Fruit fly (Drosophila melanogaster): Measurements from ENCODE around the gene RhoGAP71E.

RhoGAP71E gene

dm6 chr3L:15592536-15593260, 4.0 kb downstream of the RhoGAP71E start (continued):
- TF ChIP-seq pan (optimal IDR thresholded peaks at IDR 0.05) (no peak), pan (GFP tag; optimal IDR thresholded peaks at IDR 0.05 in 1 of 2, IDR thresholded peaks at IDR 0.05 in 1 of 2) (peak in 1 of 2 experiments; percentile 72), croc (GFP tag; conservative IDR thresholded peaks at IDR 0.05) (no peak), rib (GFP tag; IDR thresholded peaks at IDR 0.05) (no peak), CG12942 (GFP tag; optimal IDR thresholded peaks at IDR 0.05) (no peak), CG8388 (GFP tag; optimal IDR thresholded peaks at IDR 0.05) (peak; percentile 64), slou (GFP tag; optimal IDR thresholded peaks at IDR 0.05) (no peak), crc (GFP tag; optimal IDR thresholded peaks at IDR 0.05) (no peak), jing (GFP tag; optimal IDR thresholded peaks at IDR 0.05) (no peak), CG13123 (GFP tag; optimal IDR thresholded peaks at IDR 0.05) (no peak), CG10543 (GFP tag; optimal IDR thresholded peaks at IDR 0.05) (peak; percentile 1), Pdp1 (GFP tag; optimal IDR thresholded peaks at IDR 0.05) (no peak), CG6175 (GFP tag; IDR thresholded peaks at IDR 0.05) (no peak), pum (GFP tag; optimal IDR thresholded peaks at IDR 0.05) (no peak), z (GFP tag; IDR thresholded peaks at IDR 0.05) (no peak), CG6654 (GFP tag; optimal IDR thresholded peaks at IDR 0.05) (peak; percentile 3), CG7271 (tag; optimal IDR thresholded peaks at IDR 0.05) (peak; percentile 31), zfh2 (GFP tag; optimal IDR thresholded peaks at IDR 0.05) (peak; percentile 6), CG32772 (GFP tag; IDR thresholded peaks at IDR 0.05) (no peak), Hr51 (GFP tag; optimal IDR thresholded peaks at IDR 0.05) (peak in 1 of 2 experiments; percentile 85), knrl (GFP tag; IDR thresholded peaks at IDR 0.05; ENCODE audit: partially characterized antibody) (no peak), CG8478 (optimal IDR thresholded peaks at IDR 0.05) (no peak), corto (GFP tag; optimal IDR thresholded peaks at IDR 0.05) (no peak), B-H2 (GFP tag; optimal IDR thresholded peaks at IDR 0.05) (no peak), CG11695 (GFP tag; IDR thresholded peaks at IDR 0.05) (peak; percentile 78), pzg (GFP tag; optimal IDR thresholded peaks at IDR 0.05) (no peak), gce (GFP tag; IDR thresholded peaks at IDR 0.05) (no peak), unc-4 (GFP tag; IDR thresholded peaks at IDR 0.05; ENCODE audit: partially characterized antibody) (no peak), schlank (tag; optimal IDR thresholded peaks at IDR 0.05) (no peak), CG6765 (GFP tag; optimal IDR thresholded peaks at IDR 0.05) (peak; percentile 39), CG12391 (tag; optimal IDR thresholded peaks at IDR 0.05) (peak; percentile 72), hkb (optimal IDR thresholded peaks at IDR 0.05) (no peak), hkb (GFP tag; IDR thresholded peaks at IDR 0.05) (peak; percentile 69), CG8290 (GFP tag; optimal IDR thresholded peaks at IDR 0.05) (no peak), CG8290 (tag; optimal IDR thresholded peaks at IDR 0.05) (no peak), CG7372 (GFP tag; IDR thresholded peaks at IDR 0.05) (peak; percentile 58), Rx (GFP tag; IDR thresholded peaks at IDR 0.05) (no peak), CG32532 (GFP tag; IDR thresholded peaks at IDR 0.05) (peak; percentile 63; the same call in 1 of the 2 replicates), CG11085 (GFP tag; IDR thresholded peaks at IDR 0.05) (no peak), CG4282 (GFP tag; optimal IDR thresholded peaks at IDR 0.05) (no peak), CG1233 (GFP tag; optimal IDR thresholded peaks at IDR 0.05) (peak; percentile 15), CG14441 (GFP tag; IDR thresholded peaks at IDR 0.05) (peak; percentile 42; the same call in 1 of the 2 replicates), CG11560 (tag; IDR thresholded peaks at IDR 0.05) (no peak), mirr (GFP tag; optimal IDR thresholded peaks at IDR 0.05) (no peak), CG9727 (GFP tag; optimal IDR thresholded peaks at IDR 0.05) (peak; percentile 69), Dll (GFP tag; IDR thresholded peaks at IDR 0.05; ENCODE audit: partially characterized antibody) (no peak), amos (GFP tag; IDR thresholded peaks at IDR 0.05; ENCODE audit: partially characterized antibody) (no peak), sna (GFP tag; IDR thresholded peaks at IDR 0.05; ENCODE audit: partially characterized antibody) (no peak), tin (GFP tag; optimal IDR thresholded peaks at IDR 0.05) (peak; percentile 17), Jarid2 (GFP tag; optimal IDR thresholded peaks at IDR 0.05) (peak; percentile 19), ab (GFP tag; optimal IDR thresholded peaks at IDR 0.05) (no peak)

All from whole organism, embryonic.